Fruit fly (Drosophila melanogaster) S2 (cell line): ENCODE measurements around the gene CG14731.

Experiments
- CG8478 ChIP-seq: fragments of >200 bp; optimal IDR thresholded peaks from 2 replicates; lab custom pipeline; 2018
- CTCF ChIP-seq, 2 experiments: fragments of >200 bp; optimal IDR thresholded peaks; 2 replicates each; lab custom pipeline; 2018

DNA sequence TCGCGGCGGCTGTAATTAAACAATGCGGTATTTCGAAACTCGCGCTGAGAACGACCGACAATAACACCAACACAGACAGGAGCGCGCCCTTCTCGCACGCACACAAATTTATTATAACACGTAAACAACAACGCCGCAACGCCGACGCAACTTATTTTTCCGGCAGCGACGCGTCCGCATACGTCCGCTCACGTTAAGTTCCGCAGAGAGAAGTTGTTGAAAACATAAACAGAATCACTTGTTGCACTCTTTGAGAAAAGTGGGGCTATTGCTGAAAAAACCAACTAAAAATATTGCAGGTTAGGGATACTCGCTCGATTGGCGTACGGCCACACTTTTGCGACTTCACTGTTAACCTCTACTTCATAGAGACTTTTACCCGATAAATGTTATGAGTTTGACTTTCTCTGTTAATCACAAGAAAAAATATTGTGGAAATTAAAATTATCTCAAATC is 17.9 kb downstream of the CG14731 start, which contains the start of gene Cad87A:
- TF ChIP-seq CG8478 (no peak), CTCF (optimal IDR thresholded peaks at IDR 0.05; lab: Kevin White, UChicago) (no peak)
